Worm (Caenorhabditis elegans): Measurements from ENCODE around the gene chat-1.
A peak's percentile ranks its signal among the peaks of the same experiment; 100 is the strongest.

Gene chat-1

ce11 chrIV:4469770-4470709 is 22.9 kb downstream of the chat-1 start (continued):
- TF ChIP-seq snpc-1.3 (tag; optimal IDR thresholded peaks at IDR 0.05; ENCODE audit: insufficient read depth) (no peak), mes-4 (tag; optimal IDR thresholded peaks at IDR 0.05) (no peak), egl-18 (GFP tag; IDR thresholded peaks at IDR 0.05) (0 out of 2 replicates have a peak, but pooled peaks have one; percentile 3), ccch-3 (GFP tag; optimal IDR thresholded peaks at IDR 0.05) (no peak), madf-6 (GFP tag; IDR thresholded peaks at IDR 0.05) (peak; percentile 47; the same call in 1 of the 2 replicates), let-526 (GFP tag; IDR thresholded peaks at IDR 0.05) (no peak), nhr-27 (tag; optimal IDR thresholded peaks at IDR 0.05) (no peak), zim-3 (tag; optimal IDR thresholded peaks at IDR 0.05) (no peak), ceh-40 (GFP tag; IDR thresholded peaks at IDR 0.05) (0 out of 2 replicates have a peak, but pooled peaks have one; percentile 43), hmg-1.2 (GFP tag; IDR thresholded peaks at IDR 0.05) (peak; percentile 64), mcd-1 (GFP tag; IDR thresholded peaks at IDR 0.05) (peak; percentile 64), somi-1 (GFP tag; optimal IDR thresholded peaks at IDR 0.05) (peak; percentile 82), T26A5.8 (tag; optimal IDR thresholded peaks at IDR 0.05) (no peak), bed-1 (GFP tag; IDR thresholded peaks at IDR 0.05) (no peak), lir-1 (GFP tag; conservative IDR thresholded peaks at IDR 0.05) (peak; percentile 42; the same call in 1 of the 2 replicates), dox-1 (GFP tag; IDR thresholded peaks at IDR 0.05) (peak; percentile 55), mel-28 (tag; optimal IDR thresholded peaks at IDR 0.05; ENCODE audit: borderline replicate concordance) (peak; percentile 15), sea-2 (GFP tag; IDR thresholded peaks at IDR 0.05) (peak; percentile 68; the same call in 1 of the 2 replicates), efl-1 (GFP tag; optimal IDR thresholded peaks at IDR 0.05) (no peak), pbrm-1 (GFP tag; IDR thresholded peaks at IDR 0.05) (peak; percentile 50; the same call in 1 of the 2 replicates), hrde-1 (tag; optimal IDR thresholded peaks at IDR 0.05; ENCODE audit: borderline replicate concordance) (no peak), chd-7 (tag; optimal IDR thresholded peaks at IDR 0.05) (peak; percentile 29)

ce11 chrIV:4470885-4471772 is 24.0 kb downstream of the chat-1 start:
- TF ChIP-seq ztf-26 (tag; optimal IDR thresholded peaks at IDR 0.05) (no peak), lin-26 (GFP tag; IDR thresholded peaks at IDR 0.05) (no peak), F10E7.11 (tag; optimal IDR thresholded peaks at IDR 0.05) (no peak), tbx-9 (tag; optimal IDR thresholded peaks at IDR 0.05; ENCODE audit: borderline replicate concordance) (no peak), ceh-79 (tag; optimal IDR thresholded peaks at IDR 0.05) (no peak), hrde-1 (tag; optimal IDR thresholded peaks at IDR 0.05; ENCODE audit: borderline replicate concordance) (no peak), pha-4 (tag; optimal IDR thresholded peaks at IDR 0.05) (no peak), K12H6.12 (tag; optimal IDR thresholded peaks at IDR 0.05) (no peak), lsl-1 (GFP tag; optimal IDR thresholded peaks at IDR 0.05) (peak; percentile 33), efl-1 (GFP tag; optimal IDR thresholded peaks at IDR 0.05) (peak; percentile 56), bed-1 (GFP tag; IDR thresholded peaks at IDR 0.05) (no peak), pbrm-1 (GFP tag; IDR thresholded peaks at IDR 0.05) (peak; percentile 72; the same call in 1 of the 2 replicates), F57A8.1 (GFP tag; optimal IDR thresholded peaks at IDR 0.05) (no peak), F49E8.2 (tag; optimal IDR thresholded peaks at IDR 0.05; ENCODE audit: insufficient read depth) (no peak), ztf-28 (GFP tag; IDR thresholded peaks at IDR 0.05) (no peak), snpc-1.3 (tag; optimal IDR thresholded peaks at IDR 0.05; ENCODE audit: insufficient read depth) (peak; percentile 74), mcd-1 (GFP tag; IDR thresholded peaks at IDR 0.05) (peak; percentile 58), snpc-1.1 (tag; optimal IDR thresholded peaks at IDR 0.05; ENCODE audit: insufficient read depth) (no peak), T26A5.8 (tag; optimal IDR thresholded peaks at IDR 0.05) (no peak), B0019.2 (GFP tag; conservative IDR thresholded peaks at IDR 0.05) (no peak), F37B4.10 (GFP tag; IDR thresholded peaks at IDR 0.05) (no peak), D2030.7 (GFP tag; IDR thresholded peaks at IDR 0.05) (no peak), tlf-1 (GFP tag; optimal IDR thresholded peaks at IDR 0.05) (no peak), nfya-1 (tag; optimal IDR thresholded peaks at IDR 0.05; ENCODE audit: borderline replicate concordance, insufficient read depth) (no peak), F55B11.4 (tag; optimal IDR thresholded peaks at IDR 0.05; ENCODE audit: borderline replicate concordance, insufficient read depth) (no peak), chd-7 (tag; optimal IDR thresholded peaks at IDR 0.05) (peak; percentile 79), unc-130 (GFP tag; optimal IDR thresholded peaks at IDR 0.05) (no peak)

Data from whole organism, young adult.